Worm (Caenorhabditis elegans) whole organism, young adult: Measurements from ENCODE around the gene lin-48.

Experiments
- B0336.3 ChIP-seq: fragments of 200-800 bp; sonication (Bioruptor generic); IDR thresholded peaks from 2 replicates; pipeline ENCODE4 v1.3.6; 2022; ENCODE audit warnings: missing genetic modification characterization, missing compliant biosample characterization
- D2030.7 ChIP-seq: fragments of 200-800 bp; sonication (Bioruptor generic); IDR thresholded peaks from 2 replicates; pipeline ENCODE4 v1.3.6; 2022; ENCODE audit warnings: missing genetic modification reagents, missing genetic modification characterization, missing compliant biosample characterization
- F22D6.2 ChIP-seq: sonication (generic microtip); optimal IDR thresholded peaks from 2 replicates; lab custom pipeline; 2016; ENCODE audit warnings: mild to moderate bottlenecking, missing genetic modification characterization, missing compliant biosample characterization
- F23B12.7 ChIP-seq: sonication (generic microtip); optimal IDR thresholded peaks from 2 replicates; lab custom pipeline; 2017; ENCODE audit warnings: missing genetic modification characterization, mild to moderate bottlenecking, missing compliant biosample characterization, antibody characterized with exemption, moderate library complexity; ENCODE audit not compliant: insufficient read depth
- F33H1.4 ChIP-seq: fragments of 200-800 bp; sonication (Bioruptor generic); IDR thresholded peaks from 2 replicates; pipeline ENCODE4 v1.3.6; 2022; ENCODE audit warnings: missing genetic modification reagents, missing genetic modification characterization, missing compliant biosample characterization
- F37B4.10 ChIP-seq: fragments of 200-800 bp; sonication (Bioruptor generic); IDR thresholded peaks from 2 replicates; pipeline ENCODE4 v1.3.6; 2022; ENCODE audit warnings: missing genetic modification characterization, missing compliant biosample characterization
- Y67H2A.10 ChIP-seq: fragments of 200-800 bp; sonication (Bioruptor generic); conservative IDR thresholded peaks from 2 replicates; pipeline ENCODE4 v1.3.6; 2022; ENCODE audit warnings: missing genetic modification reagents, missing genetic modification characterization, missing compliant biosample characterization
- akir-1 ChIP-seq: fragments of 200-800 bp; sonication (Bioruptor generic); optimal IDR thresholded peaks from 2 replicates; lab custom pipeline; 2018; ENCODE audit warnings: mild to moderate bottlenecking, missing genetic modification characterization, moderate library complexity, missing compliant biosample characterization
- ama-1 ChIP-seq, 3 experiments: fragments of 150-350 bp in 1 of 3; sonication (generic microtip) in 2 of 3; optimal IDR thresholded peaks; 2 replicates each; lab custom pipeline; 2014 to 2018; ENCODE audit warnings: missing biosample characterization in 2 of 3, missing genetic modification characterization in 2 of 3, missing genetic modification reagents in 2 of 3
- attf-5 ChIP-seq: fragments of 200-800 bp; sonication (Bioruptor generic); optimal IDR thresholded peaks from 2 replicates; lab custom pipeline; 2018; ENCODE audit warnings: mild to moderate bottlenecking, missing genetic modification characterization, missing compliant biosample characterization
- attf-6 ChIP-seq: fragments of 200-800 bp; sonication (Bioruptor generic); IDR thresholded peaks from 2 replicates; pipeline ENCODE4 v1.3.6; 2022; ENCODE audit warnings: missing genetic modification reagents, missing genetic modification characterization, missing compliant biosample characterization
- cebp-1 ChIP-seq, 2 experiments: fragments of 200-800 bp in 1 of 2; sonication (Bioruptor generic) in 1 of 2; sonication (generic microtip) in 1 of 2; IDR thresholded peaks in 1 of 2; optimal IDR thresholded peaks in 1 of 2; 2 replicates each; pipeline versions ENCODE4 v1.3.6 to Lab custom; 2017 to 2022; ENCODE audit warnings: missing compliant biosample characterization in 2 of 2, missing genetic modification characterization in 2 of 2, mild to moderate bottlenecking in 1 of 2, missing genetic modification reagents in 1 of 2, moderate library complexity in 1 of 2
- ceh-40 ChIP-seq: fragments of 200-800 bp; sonication (Bioruptor generic); IDR thresholded peaks from 2 replicates; pipeline ENCODE4 v1.3.6; 2022; ENCODE audit warnings: missing genetic modification characterization, missing compliant biosample characterization
- ceh-91 ChIP-seq: fragments of 200-800 bp; sonication (Bioruptor generic); IDR thresholded peaks from 2 replicates; pipeline ENCODE4 v1.3.6; 2022; ENCODE audit warnings: missing genetic modification reagents, missing genetic modification characterization, missing compliant biosample characterization
- chd-7 ChIP-seq: sonication (generic microtip); optimal IDR thresholded peaks from 2 replicates; lab custom pipeline; 2016; ENCODE audit warnings: mild to moderate bottlenecking, missing genetic modification characterization, moderate library complexity, missing compliant biosample characterization
- dox-1 ChIP-seq: fragments of 200-800 bp; sonication (Bioruptor generic); IDR thresholded peaks from 2 replicates; pipeline ENCODE4 v1.3.6; 2022; ENCODE audit warnings: missing genetic modification reagents, missing genetic modification characterization, missing compliant biosample characterization
- ets-4 ChIP-seq: fragments of 200-800 bp; sonication (Bioruptor generic); optimal IDR thresholded peaks from 2 replicates; lab custom pipeline; 2018; ENCODE audit warnings: mild to moderate bottlenecking, missing genetic modification characterization, missing compliant biosample characterization
- hmg-1.2 ChIP-seq: fragments of 200-800 bp; sonication (Bioruptor generic); IDR thresholded peaks from 2 replicates; pipeline ENCODE4 v1.3.6; 2022; ENCODE audit warnings: missing genetic modification reagents, missing genetic modification characterization, missing compliant biosample characterization
- let-607 ChIP-seq, 2 experiments: fragments of 200-800 bp in 1 of 2; sonication (Bioruptor generic) in 1 of 2; sonication (generic microtip) in 1 of 2; optimal IDR thresholded peaks; 2 replicates each; lab custom pipeline; 2016 to 2018; ENCODE audit warnings: mild to moderate bottlenecking in 2 of 2, missing compliant biosample characterization in 2 of 2, missing genetic modification characterization in 2 of 2, moderate library complexity in 2 of 2, missing genotype in 1 of 2
- lin-26 ChIP-seq: fragments of 200-800 bp; sonication (Bioruptor generic); IDR thresholded peaks from 2 replicates; pipeline ENCODE4 v1.3.6; 2022; ENCODE audit warnings: missing genetic modification reagents, missing genetic modification characterization, missing compliant biosample characterization
- lin-40 ChIP-seq: sonication (generic microtip); optimal IDR thresholded peaks from 2 replicates; lab custom pipeline; 2016; ENCODE audit warnings: missing genetic modification characterization, mild to moderate bottlenecking, missing compliant biosample characterization, missing genotype, missing genetic modification reagents
- lin-54 ChIP-seq: fragments of 200-800 bp; sonication (Bioruptor generic); optimal IDR thresholded peaks from 2 replicates; lab custom pipeline; 2018; ENCODE audit warnings: mild to moderate bottlenecking, missing genetic modification characterization, missing compliant biosample characterization
- lsl-1 ChIP-seq: fragments of 200-800 bp; sonication (Bioruptor generic); optimal IDR thresholded peaks from 2 replicates; lab custom pipeline; 2018; ENCODE audit warnings: mild to moderate bottlenecking, missing genetic modification characterization, moderate library complexity, missing compliant biosample characterization
- madf-10 ChIP-seq: sonication (generic microtip); optimal IDR thresholded peaks from 2 replicates; lab custom pipeline; 2016; ENCODE audit warnings: mild to moderate bottlenecking, missing genetic modification characterization, missing compliant biosample characterization
- madf-3 ChIP-seq: fragments of 200-800 bp; sonication (Bioruptor generic); IDR thresholded peaks from 2 replicates; pipeline ENCODE4 v1.3.6; 2022; ENCODE audit warnings: missing genetic modification reagents, missing genetic modification characterization, missing compliant biosample characterization
- madf-6 ChIP-seq: fragments of 200-800 bp; sonication (Bioruptor generic); IDR thresholded peaks from 2 replicates; pipeline ENCODE4 v1.3.6; 2022; ENCODE audit warnings: missing genetic modification reagents, missing genetic modification characterization, missing compliant biosample characterization
- mcd-1 ChIP-seq: fragments of 200-800 bp; sonication (Bioruptor generic); IDR thresholded peaks from 2 replicates; pipeline ENCODE4 v1.3.6; 2022; ENCODE audit warnings: missing genetic modification reagents, missing genetic modification characterization, missing compliant biosample characterization
- mxl-1 ChIP-seq: sonication (generic microtip); optimal IDR thresholded peaks from 2 replicates; lab custom pipeline; 2016; ENCODE audit warnings: missing genetic modification characterization, missing compliant biosample characterization
- nfya-1 ChIP-seq: sonication (generic microtip); optimal IDR thresholded peaks from 2 replicates; lab custom pipeline; 2017; ENCODE audit warnings: antibody characterized with exemption, missing compliant biosample characterization, missing genetic modification characterization, borderline replicate concordance; ENCODE audit not compliant: insufficient read depth
- nfyb-1 ChIP-seq: fragments of 200-800 bp; sonication (Bioruptor generic); IDR thresholded peaks from 2 replicates; pipeline ENCODE4 v1.3.6; 2022; ENCODE audit warnings: missing genetic modification reagents, missing genetic modification characterization, missing compliant biosample characterization
- nhr-120 ChIP-seq: fragments of 200-800 bp; sonication (Bioruptor generic); IDR thresholded peaks from 2 replicates; pipeline ENCODE4 v1.3.6; 2022; ENCODE audit warnings: missing genetic modification characterization, missing compliant biosample characterization
- nhr-179 ChIP-seq: sonication (generic microtip); optimal IDR thresholded peaks from 2 replicates; lab custom pipeline; 2016; ENCODE audit warnings: mild to moderate bottlenecking, missing genetic modification characterization, missing compliant biosample characterization
- nhr-27 ChIP-seq: fragments of 200-800 bp; sonication (Bioruptor generic); optimal IDR thresholded peaks from 2 replicates; lab custom pipeline; 2018; ENCODE audit warnings: mild to moderate bottlenecking, missing genetic modification characterization, moderate library complexity, missing compliant biosample characterization
- nhr-80 ChIP-seq: sonication (generic microtip); optimal IDR thresholded peaks from 2 replicates; lab custom pipeline; 2016; ENCODE audit warnings: missing genetic modification characterization, missing compliant biosample characterization
- nhr-90 ChIP-seq: sonication (generic microtip); optimal IDR thresholded peaks from 2 replicates; lab custom pipeline; 2016; ENCODE audit warnings: missing genotype, mild to moderate bottlenecking, missing genetic modification characterization, missing compliant biosample characterization
- pha-4 ChIP-seq: fragments of 150-350 bp; sonication (generic microtip); optimal IDR thresholded peaks from 2 replicates; lab custom pipeline; 2014; ENCODE audit warnings: missing biosample characterization, missing genetic modification reagents, missing genetic modification characterization
- rcor-1 ChIP-seq: fragments of 200-800 bp; sonication (Bioruptor generic); IDR thresholded peaks from 2 replicates; pipeline ENCODE4 v1.3.6; 2022; ENCODE audit warnings: missing genetic modification reagents, missing genetic modification characterization, missing compliant biosample characterization
- snpc-4 ChIP-seq, 5 experiments: fragments of 150-350 bp in 1 of 5; sonication (generic microtip) in 4 of 5; optimal IDR thresholded peaks; 2 replicates each; lab custom pipeline; 2014 to 2018; ENCODE audit warnings: missing genetic modification characterization in 5 of 5, missing biosample characterization in 3 of 5, antibody characterized with exemption in 2 of 5, mild to moderate bottlenecking in 2 of 5, missing compliant biosample characterization in 2 of 5, missing genotype in 2 of 5, moderate library complexity in 2 of 5, missing genetic modification reagents in 1 of 5
- tbp1 ChIP-seq: fragments of 200-800 bp; sonication (Bioruptor generic); optimal IDR thresholded peaks from 2 replicates; lab custom pipeline; 2018; ENCODE audit warnings: mild to moderate bottlenecking, missing genetic modification characterization, missing compliant biosample characterization
- tbx-9 ChIP-seq: sonication (generic microtip); optimal IDR thresholded peaks from 2 replicates; lab custom pipeline; 2016; ENCODE audit warnings: borderline replicate concordance, missing genetic modification characterization, inconsistent platforms, missing compliant biosample characterization
- unc-62 ChIP-seq: fragments of 150-350 bp; optimal IDR thresholded peaks from 2 replicates; lab custom pipeline; 2014; ENCODE audit warnings: missing biosample characterization, missing genetic modification reagents, missing genetic modification characterization
- zfh-2 ChIP-seq: fragments of 200-800 bp; sonication (Bioruptor generic); conservative IDR thresholded peaks from 2 replicates; pipeline ENCODE4 v1.3.6; 2022; ENCODE audit warnings: missing genetic modification reagents, missing genetic modification characterization, missing compliant biosample characterization
- ztf-18 ChIP-seq: sonication (generic microtip); optimal IDR thresholded peaks from 2 replicates; lab custom pipeline; 2016; ENCODE audit warnings: missing genotype, mild to moderate bottlenecking, missing genetic modification characterization, missing compliant biosample characterization
- ztf-26 ChIP-seq: sonication (generic microtip); optimal IDR thresholded peaks from 2 replicates; lab custom pipeline; 2017; ENCODE audit warnings: missing genetic modification characterization, missing compliant biosample characterization

Gene lin-48

DNA sequence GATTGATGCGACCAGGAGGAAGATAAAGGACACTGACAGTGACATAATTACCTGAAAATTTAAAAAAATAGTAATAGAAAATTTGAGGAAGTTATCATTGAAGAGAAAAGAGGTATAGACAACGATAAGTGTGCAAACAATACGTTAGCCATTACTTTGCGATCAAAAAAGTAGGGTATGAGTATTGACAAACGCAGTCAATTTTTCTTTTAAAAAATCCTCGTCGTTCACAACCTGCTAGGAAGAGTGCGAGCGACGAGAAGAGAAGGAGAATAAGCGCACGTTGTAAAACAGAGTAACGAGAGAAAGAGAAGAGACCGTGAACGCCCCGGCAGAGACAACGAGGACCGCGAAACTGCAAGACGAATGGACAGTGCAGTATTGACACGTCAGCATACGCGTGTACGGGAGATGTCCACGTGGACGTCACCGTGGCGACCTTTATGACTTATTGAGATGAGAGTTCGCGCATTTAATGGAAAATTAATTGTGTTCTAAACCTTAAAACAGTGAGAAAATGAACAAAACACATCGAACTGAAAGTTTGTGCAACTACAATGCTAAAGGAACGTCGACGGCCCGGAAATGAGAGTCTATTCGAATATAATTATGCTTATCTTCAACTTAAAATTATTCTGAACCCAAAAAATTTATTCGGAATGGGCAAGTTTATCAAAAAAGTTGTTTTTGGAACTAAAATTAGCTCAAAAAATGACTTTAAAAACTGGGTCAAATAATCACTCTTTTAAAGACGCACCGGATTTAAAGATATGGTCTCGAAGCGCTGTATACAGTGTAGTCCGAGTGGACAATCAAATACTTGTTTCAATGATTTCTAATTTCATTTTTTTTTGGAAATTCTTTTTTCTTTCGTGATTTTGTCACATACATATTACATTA lies 43.6 kb upstream of the lin-48 start, which contains the start of the genes pdi-1 and C14B1.2:
Gene pdi-1, minus strand, starts transcription at position 51 of the 900 bp plus-strand sequence.
Gene C14B1.2, plus strand, starts transcription at position 850 of the 900 bp plus-strand sequence.
- TF ChIP-seq rcor-1 (GFP tag; lab: Robert Waterston, UW) = peak; percentile 29; the same call in 1 of the 2 replicates
- TF ChIP-seq ceh-40 = no peak
- TF ChIP-seq pha-4 = no peak
- 0 out of 2 replicates have a peak, but pooled peaks have one; percentile 52 for TF ChIP-seq cebp-1 (GFP tag; IDR thresholded peaks at IDR 0.05; lab: Robert Waterston, UW)
- TF ChIP-seq cebp-1 (tag; optimal IDR thresholded peaks at IDR 0.05; lab: Kevin White, UChicago) = peak; percentile 61
- TF ChIP-seq snpc-4 (GFP tag; optimal IDR thresholded peaks at IDR 0.05; lab: Kevin White, UChicago) = no peak
- TF ChIP-seq snpc-4 (tag; optimal IDR thresholded peaks at IDR 0.05; lab: Kevin White, UChicago) = peak in 2 of 4 experiments; percentile 28 to 35
- peak; percentile 91 for TF ChIP-seq nhr-80
- peak; percentile 85 for TF ChIP-seq dox-1 (GFP tag; lab: Robert Waterston, UW)
- peak; percentile 53 for TF ChIP-seq F23B12.7 (tag; lab: Kevin White, UChicago)
- peak; percentile 35 for TF ChIP-seq lsl-1
- no peak for TF ChIP-seq nhr-27 (tag; lab: Kevin White, UChicago)
- no peak for TF ChIP-seq ceh-91 (GFP tag; lab: Robert Waterston, UW)
- 0 out of 2 replicates have a peak, but pooled peaks have one; percentile 12 for TF ChIP-seq attf-6 (GFP tag; lab: Robert Waterston, UW)
- TF ChIP-seq tbx-9 (tag; lab: Kevin White, UChicago) = no peak
- TF ChIP-seq tbp1 (GFP tag; lab: Kevin White, UChicago) = peak; percentile 6
- TF ChIP-seq madf-6 (GFP tag; lab: Robert Waterston, UW) = peak; percentile 13; the same call in 1 of the 2 replicates
- peak; percentile 52 for TF ChIP-seq ztf-26
- TF ChIP-seq D2030.7 = peak; percentile 18; the same call in 1 of the 2 replicates
- 0 out of 2 replicates have a peak, but pooled peaks have one; percentile 58 for TF ChIP-seq nfyb-1 (GFP tag; lab: Robert Waterston, UW)
- TF ChIP-seq nhr-179 (tag; lab: Kevin White, UChicago) = no peak
- TF ChIP-seq akir-1 (GFP tag; lab: Kevin White, UChicago) = no peak
- no peak for TF ChIP-seq unc-62 (GFP tag; lab: Kevin White, UChicago)
- TF ChIP-seq B0336.3 (GFP tag; lab: Robert Waterston, UW) = peak; percentile 43; the same call in 1 of the 2 replicates
- TF ChIP-seq nhr-90 (tag; lab: Kevin White, UChicago) = peak; percentile 45
- peak; percentile 56 for TF ChIP-seq F33H1.4
- TF ChIP-seq lin-26 (GFP tag; lab: Robert Waterston, UW) = peak; percentile 53; the same call in 1 of the 2 replicates
- no peak for TF ChIP-seq F22D6.2 (tag; lab: Kevin White, UChicago)
- no peak for TF ChIP-seq chd-7 (tag; lab: Kevin White, UChicago)
- 0 out of 2 replicates have a peak, but pooled peaks have one; percentile 22 for TF ChIP-seq F37B4.10 (GFP tag; lab: Robert Waterston, UW)
- no peak for TF ChIP-seq nhr-120 (GFP tag; lab: Robert Waterston, UW)
- TF ChIP-seq let-607 (tag; optimal IDR thresholded peaks at IDR 0.05; lab: Kevin White, UChicago) = peak; percentile 99
- TF ChIP-seq lin-40 = peak; percentile 51
- no peak for TF ChIP-seq mxl-1
- TF ChIP-seq attf-5 (GFP tag; lab: Kevin White, UChicago) = peak; percentile 84
- peak; percentile 29 for TF ChIP-seq ama-1 (optimal IDR thresholded peaks at IDR 0.05; lab: Kevin White, UChicago)
- no peak for TF ChIP-seq ama-1 (GFP tag; optimal IDR thresholded peaks at IDR 0.05; lab: Kevin White, UChicago)
- peak; percentile 30 for TF ChIP-seq ets-4
- TF ChIP-seq hmg-1.2 (GFP tag; lab: Robert Waterston, UW) = peak; percentile 56
- peak; percentile 52 for TF ChIP-seq mcd-1 (GFP tag; lab: Robert Waterston, UW)
- TF ChIP-seq zfh-2 (GFP tag; lab: Robert Waterston, UW) = peak; percentile 84
- TF ChIP-seq Y67H2A.10 (GFP tag; lab: Robert Waterston, UW) = no peak
- TF ChIP-seq lin-54 (GFP tag; lab: Kevin White, UChicago) = peak; percentile 55
- TF ChIP-seq ztf-18 (tag; lab: Kevin White, UChicago) = peak; percentile 79
- no peak for TF ChIP-seq nfya-1
- TF ChIP-seq madf-3 = 0 out of 2 replicates have a peak, but pooled peaks have one; percentile 51
- TF ChIP-seq madf-10 = peak; percentile 44
